Fruit fly (Drosophila melanogaster) whole organism, embryonic: Measurements from ENCODE around the gene intr.

ENCODE experiments used
- Atf-2 ChIP-seq: fragments of 200-800 bp; sonication (Bioruptor generic); optimal IDR thresholded peaks from 2 replicates; lab custom pipeline; 2016; ENCODE audit warnings: missing biosample characterization, missing genetic modification characterization
- Bteb2 ChIP-seq: fragments of 200-800 bp; sonication (Bioruptor generic); optimal IDR thresholded peaks from 2 replicates; lab custom pipeline; 2016; ENCODE audit warnings: missing biosample characterization, missing genetic modification characterization
- C15 ChIP-seq: fragments of 200-800 bp; sonication (Bioruptor generic); IDR thresholded peaks from 3 replicates; pipeline ENCODE4 v1.3.6; 2022; ENCODE audit warnings: missing biosample characterization, missing genetic modification characterization
- CG10462 ChIP-seq: fragments of 200-800 bp; sonication (Bioruptor generic); optimal IDR thresholded peaks from 2 replicates; lab custom pipeline; 2016; ENCODE audit warnings: missing biosample characterization, missing genetic modification characterization
- CG11085 ChIP-seq: fragments of 200-800 bp; sonication (Bioruptor generic); IDR thresholded peaks from 2 replicates; pipeline ENCODE4 v1.3.6; 2022; ENCODE audit warnings: missing biosample characterization, missing genetic modification characterization
- CG11398 ChIP-seq: fragments of 200-800 bp; sonication (Bioruptor generic); optimal IDR thresholded peaks from 2 replicates; lab custom pipeline; 2016; ENCODE audit warnings: missing biosample characterization, missing genetic modification characterization
- CG11456 ChIP-seq: fragments of 200-800 bp; sonication (Bioruptor generic); IDR thresholded peaks from 3 replicates; pipeline ENCODE4 v1.3.6; 2022; ENCODE audit warnings: missing biosample characterization, missing genetic modification characterization
- CG12744 ChIP-seq: fragments of 200-800 bp; sonication (Bioruptor generic); optimal IDR thresholded peaks from 2 replicates; lab custom pipeline; 2016; ENCODE audit warnings: missing biosample characterization, missing genetic modification characterization
- CG13287 ChIP-seq: fragments of 200-800 bp; sonication (Bioruptor generic); IDR thresholded peaks from 2 replicates; pipeline ENCODE4 v1.3.6; 2022; ENCODE audit warnings: missing biosample characterization, missing genetic modification characterization; ENCODE audit not compliant: partially characterized antibody
- CG15011 ChIP-seq: fragments of 200-800 bp; sonication (Bioruptor generic); optimal IDR thresholded peaks from 3 replicates; lab custom pipeline; 2018; ENCODE audit warnings: missing biosample characterization, mild to moderate bottlenecking, missing genetic modification characterization
- CG15601 ChIP-seq: fragments of 200-800 bp; sonication (Bioruptor generic); optimal IDR thresholded peaks from 3 replicates; lab custom pipeline; 2019; ENCODE audit warnings: missing biosample characterization, mild to moderate bottlenecking, missing genetic modification characterization, moderate library complexity
- CG16815 ChIP-seq: fragments of 200-800 bp; sonication (Bioruptor generic); optimal IDR thresholded peaks from 3 replicates; lab custom pipeline; 2017; ENCODE audit warnings: missing biosample characterization, mild to moderate bottlenecking, missing genetic modification characterization
- CG16863 ChIP-seq: fragments of 200-800 bp; sonication (Bioruptor generic); optimal IDR thresholded peaks from 3 replicates; lab custom pipeline; 2016; ENCODE audit warnings: missing biosample characterization, missing genetic modification characterization
- CG17612 ChIP-seq: fragments of 200-800 bp; sonication (Bioruptor generic); IDR thresholded peaks from 2 replicates; pipeline ENCODE4 v1.3.6; 2022; ENCODE audit warnings: missing biosample characterization, missing genetic modification characterization
- CG1832 ChIP-seq: fragments of 200-800 bp; sonication (Bioruptor generic); optimal IDR thresholded peaks from 2 replicates; lab custom pipeline; 2017; ENCODE audit warnings: missing biosample characterization, mild to moderate bottlenecking, missing genetic modification characterization, inconsistent platforms
- CG18476 ChIP-seq: fragments of 200-800 bp; sonication (Bioruptor generic); optimal IDR thresholded peaks from 2 replicates; lab custom pipeline; 2016; ENCODE audit warnings: missing biosample characterization, mild to moderate bottlenecking, missing genetic modification characterization
- CG2889 ChIP-seq: fragments of 200-800 bp; sonication (Bioruptor generic); IDR thresholded peaks from 3 replicates; pipeline ENCODE4 v1.3.6; 2022; ENCODE audit warnings: missing biosample characterization, missing genetic modification characterization
- CG3065 ChIP-seq: fragments of 200-800 bp; sonication (Bioruptor generic); optimal IDR thresholded peaks from 2 replicates; lab custom pipeline; 2016; ENCODE audit warnings: missing biosample characterization, missing genetic modification characterization
- CG31224 ChIP-seq: fragments of 200-800 bp; sonication (Bioruptor generic); IDR thresholded peaks from 2 replicates; pipeline ENCODE4 v1.3.6; 2022; ENCODE audit warnings: missing biosample characterization, missing genetic modification characterization
- CG31388 ChIP-seq: fragments of 200-800 bp; sonication (Bioruptor generic); optimal IDR thresholded peaks from 2 replicates; lab custom pipeline; 2016; ENCODE audit warnings: missing biosample characterization, missing genetic modification characterization
- CG6813 ChIP-seq: fragments of 200-800 bp; sonication (Bioruptor generic); optimal IDR thresholded peaks from 2 replicates; lab custom pipeline; 2017; ENCODE audit warnings: missing biosample characterization, missing genetic modification characterization, mild to moderate bottlenecking, moderate library complexity, missing genetic modification reagents
- CG7786 ChIP-seq: fragments of 200-800 bp; sonication (Bioruptor generic); optimal IDR thresholded peaks from 2 replicates; lab custom pipeline; 2016; ENCODE audit warnings: missing biosample characterization, missing genetic modification characterization
- CG7963 ChIP-seq: fragments of 200-800 bp; sonication (Bioruptor generic); IDR thresholded peaks from 3 replicates; pipeline ENCODE4 v1.3.6; 2022; ENCODE audit warnings: missing biosample characterization, missing genetic modification characterization; ENCODE audit not compliant: partially characterized antibody
- CG8290 ChIP-seq, 3 experiments: fragments of 200-800 bp; sonication (Bioruptor generic); optimal IDR thresholded peaks; 2 replicates each; lab custom pipeline; 2016 to 2019; ENCODE audit warnings: missing biosample characterization in 3 of 3, missing genetic modification characterization in 3 of 3, mild to moderate bottlenecking in 2 of 3, moderate library complexity in 1 of 3
- D19B ChIP-seq: fragments of 200-800 bp; sonication (Bioruptor generic); optimal IDR thresholded peaks from 2 replicates; lab custom pipeline; 2017; ENCODE audit warnings: missing biosample characterization, mild to moderate bottlenecking, missing genetic modification characterization
- Dref ChIP-seq: fragments of 200-800 bp; sonication (Bioruptor generic); IDR thresholded peaks from 2 replicates; pipeline ENCODE4 v1.3.6; 2022; ENCODE audit warnings: missing biosample characterization, missing genetic modification characterization
- GATAe ChIP-seq: fragments of 200-800 bp; sonication (Bioruptor generic); conservative IDR thresholded peaks from 2 replicates; pipeline ENCODE4 v1.3.6; 2022; ENCODE audit warnings: missing biosample characterization, missing genetic modification characterization
- Gsc ChIP-seq: fragments of 200-800 bp; sonication (Bioruptor generic); IDR thresholded peaks from 2 replicates; pipeline ENCODE4 v1.3.6; 2022; ENCODE audit warnings: missing biosample characterization, missing genetic modification characterization
- H2.0 ChIP-seq: fragments of 200-800 bp; sonication (Bioruptor generic); IDR thresholded peaks from 2 replicates; pipeline ENCODE4 v1.3.6; 2022; ENCODE audit warnings: missing biosample characterization, missing genetic modification characterization
- Neu2 ChIP-seq: fragments of 200-800 bp; sonication (Bioruptor generic); optimal IDR thresholded peaks from 3 replicates; lab custom pipeline; 2016; ENCODE audit warnings: missing biosample characterization, missing genetic modification characterization, borderline replicate concordance
- Ravus ChIP-seq: fragments of 200-800 bp; sonication (Bioruptor generic); IDR thresholded peaks from 2 replicates; pipeline ENCODE4 v1.3.6; 2022; ENCODE audit warnings: missing biosample characterization, missing genetic modification characterization
- Six4 ChIP-seq: fragments of 200-800 bp; sonication (Bioruptor generic); optimal IDR thresholded peaks from 2 replicates; lab custom pipeline; 2016; ENCODE audit warnings: missing biosample characterization, missing genetic modification characterization
- Usf ChIP-seq: fragments of 200-800 bp; sonication (Bioruptor generic); optimal IDR thresholded peaks from 2 replicates; lab custom pipeline; 2017; ENCODE audit warnings: missing genotype, missing biosample characterization, missing genetic modification characterization
- ab ChIP-seq: fragments of 200-800 bp; sonication (Bioruptor generic); optimal IDR thresholded peaks from 2 replicates; lab custom pipeline; 2016; ENCODE audit warnings: missing biosample characterization, missing genetic modification characterization
- abd-A ChIP-seq: fragments of 200-800 bp; sonication (Bioruptor generic); optimal IDR thresholded peaks from 3 replicates; lab custom pipeline; 2019; ENCODE audit warnings: missing biosample characterization, mild to moderate bottlenecking, missing genetic modification characterization, moderate library complexity
- ato ChIP-seq: fragments of 200-800 bp; sonication (Bioruptor generic); IDR thresholded peaks from 2 replicates; pipeline ENCODE4 v1.3.6; 2022; ENCODE audit warnings: missing biosample characterization, missing genetic modification characterization; ENCODE audit not compliant: partially characterized antibody
- cato ChIP-seq: fragments of 200-800 bp; sonication (Bioruptor generic); optimal IDR thresholded peaks from 2 replicates; lab custom pipeline; 2016; ENCODE audit warnings: missing biosample characterization, missing genetic modification characterization, borderline replicate concordance
- chif ChIP-seq, 2 experiments: fragments of 200-800 bp; sonication (Bioruptor generic); optimal IDR thresholded peaks; 3 replicates each; lab custom pipeline; 2016; ENCODE audit warnings: missing biosample characterization in 2 of 2, missing genetic modification characterization in 2 of 2
- cwo ChIP-seq: fragments of 200-800 bp; sonication (Bioruptor generic); optimal IDR thresholded peaks from 3 replicates; lab custom pipeline; 2017; ENCODE audit warnings: missing biosample characterization, missing genetic modification characterization, mild to moderate bottlenecking, moderate library complexity, missing genetic modification reagents
- dan ChIP-seq: fragments of 200-800 bp; sonication (Bioruptor generic); IDR thresholded peaks from 2 replicates; pipeline ENCODE4 v1.3.6; 2022; ENCODE audit warnings: missing biosample characterization, missing genetic modification characterization
- fd102C ChIP-seq: fragments of 200-800 bp; sonication (Bioruptor generic); optimal IDR thresholded peaks from 2 replicates; lab custom pipeline; 2018; ENCODE audit warnings: missing biosample characterization, mild to moderate bottlenecking, missing genetic modification characterization, moderate library complexity
- fd96Cb ChIP-seq: fragments of 200-800 bp; sonication (Bioruptor generic); optimal IDR thresholded peaks from 2 replicates; lab custom pipeline; 2018; ENCODE audit warnings: missing biosample characterization, mild to moderate bottlenecking, missing genetic modification characterization, moderate library complexity
- inv ChIP-seq: fragments of 200-800 bp; sonication (Bioruptor generic); IDR thresholded peaks from 2 replicates; pipeline ENCODE4 v1.3.6; 2022; ENCODE audit warnings: missing biosample characterization, missing genetic modification characterization; ENCODE audit not compliant: partially characterized antibody
- phol ChIP-seq: fragments of 200-800 bp; sonication (Bioruptor generic); optimal IDR thresholded peaks from 3 replicates; lab custom pipeline; 2018; ENCODE audit warnings: missing biosample characterization, mild to moderate bottlenecking, missing genetic modification characterization, moderate library complexity
- salm ChIP-seq: fragments of 200-800 bp; sonication (Bioruptor generic); optimal IDR thresholded peaks from 2 replicates; lab custom pipeline; 2018; ENCODE audit warnings: missing biosample characterization, mild to moderate bottlenecking, missing genetic modification characterization
- sob ChIP-seq: fragments of 200-800 bp; sonication (Bioruptor generic); IDR thresholded peaks from 2 replicates; pipeline ENCODE4 v1.3.6; 2022; ENCODE audit warnings: missing biosample characterization, missing genetic modification characterization
- tin ChIP-seq: fragments of 200-800 bp; sonication (Bioruptor generic); optimal IDR thresholded peaks from 3 replicates; lab custom pipeline; 2016; ENCODE audit warnings: missing biosample characterization, missing genetic modification characterization
- twi ChIP-seq: fragments of 200-800 bp; optimal IDR thresholded peaks from 2 replicates; lab custom pipeline; 2019; ENCODE audit warnings: missing biosample characterization, mild to moderate bottlenecking, missing genetic modification characterization, moderate library complexity
- usp ChIP-seq: fragments of >200 bp; optimal IDR thresholded peaks from 2 replicates; lab custom pipeline; 2017; ENCODE audit warnings: missing biosample characterization, missing genetic modification characterization

The intr gene

dm6 chr3R:28811677-28812465, 21.5 kb downstream of the intr start, which contains the start of gene Prp39 (continued):
- no peak for TF ChIP-seq Six4 (GFP tag; lab: Kevin White, UChicago)
- TF ChIP-seq CG15601 (tag; lab: Kevin White, UChicago): no peak
- no peak for TF ChIP-seq CG16815 (GFP tag; lab: Kevin White, UChicago)
- no peak for TF ChIP-seq fd96Cb (tag; lab: Kevin White, UChicago)
- no peak for TF ChIP-seq CG6813 (GFP tag; lab: Kevin White, UChicago)
- TF ChIP-seq D19B (GFP tag; lab: Kevin White, UChicago): no peak
- peak; percentile 51; the same call in 1 of the 2 replicates for TF ChIP-seq ato (GFP tag; lab: Robert Waterston, UW)
- no peak for TF ChIP-seq C15 (GFP tag; lab: Robert Waterston, UW)
- TF ChIP-seq tin: no peak
- TF ChIP-seq CG31388 (GFP tag; lab: Kevin White, UChicago): no peak
- TF ChIP-seq CG16863 (GFP tag; lab: Kevin White, UChicago): no peak
- no peak for TF ChIP-seq CG11085 (GFP tag; lab: Robert Waterston, UW)
- TF ChIP-seq CG15011 (GFP tag; lab: Kevin White, UChicago): no peak
- TF ChIP-seq Ravus (GFP tag; lab: Robert Waterston, UW): no peak
- no peak for TF ChIP-seq GATAe (GFP tag; lab: Robert Waterston, UW)
- no peak for TF ChIP-seq CG1832 (GFP tag; lab: Kevin White, UChicago)
- no peak for TF ChIP-seq CG17612 (GFP tag; lab: Robert Waterston, UW)
- TF ChIP-seq Gsc (GFP tag; lab: Robert Waterston, UW): no peak
- TF ChIP-seq twi (tag; lab: Kevin White, UChicago): no peak
- TF ChIP-seq CG2889 (GFP tag; lab: Robert Waterston, UW): no peak
- TF ChIP-seq sob: peak; percentile 39; the same call in 1 of the 2 replicates
- TF ChIP-seq CG7963: peak; percentile 31; the same call in 1 of the 3 replicates
- no peak for TF ChIP-seq CG7786 (GFP tag; lab: Kevin White, UChicago)
- no peak for TF ChIP-seq Bteb2 (GFP tag; lab: Kevin White, UChicago)
- TF ChIP-seq chif (GFP tag; optimal IDR thresholded peaks at IDR 0.05; lab: Kevin White, UChicago): no peak
- no peak for TF ChIP-seq CG31224
- TF ChIP-seq dan: no peak
- no peak for TF ChIP-seq Neu2 (GFP tag; lab: Kevin White, UChicago)
- no peak for TF ChIP-seq Usf
- TF ChIP-seq CG13287: peak; percentile 86
- TF ChIP-seq abd-A (tag; lab: Kevin White, UChicago): no peak
- no peak for TF ChIP-seq usp (GFP tag; lab: Kevin White, UChicago)
- TF ChIP-seq cwo (GFP tag; lab: Kevin White, UChicago): no peak
- TF ChIP-seq ab (GFP tag; lab: Kevin White, UChicago): no peak
- peak; percentile 41; the same call in 1 of the 2 replicates for TF ChIP-seq H2.0 (GFP tag; lab: Robert Waterston, UW)
- TF ChIP-seq Atf-2 (GFP tag; lab: Kevin White, UChicago): no peak
- 0 out of 3 replicates have a peak, but pooled peaks have one; percentile 47 for TF ChIP-seq CG11456 (GFP tag; lab: Robert Waterston, UW)
- TF ChIP-seq CG8290 (GFP tag; optimal IDR thresholded peaks at IDR 0.05; lab: Kevin White, UChicago): no peak
- TF ChIP-seq CG8290 (tag; optimal IDR thresholded peaks at IDR 0.05; lab: Kevin White, UChicago): no peak
- no peak for TF ChIP-seq CG11398 (GFP tag; lab: Kevin White, UChicago)
- TF ChIP-seq cato (GFP tag; lab: Kevin White, UChicago): no peak
- TF ChIP-seq CG12744 (GFP tag; lab: Kevin White, UChicago): no peak
- no peak for TF ChIP-seq CG18476 (GFP tag; lab: Kevin White, UChicago)
- no peak for TF ChIP-seq fd102C (GFP tag; lab: Kevin White, UChicago)
- no peak for TF ChIP-seq salm (tag; lab: Kevin White, UChicago)
- peak; percentile 61 for TF ChIP-seq inv
- no peak for TF ChIP-seq CG3065 (GFP tag; lab: Kevin White, UChicago)
- peak; percentile 79 for TF ChIP-seq Dref (GFP tag; lab: Robert Waterston, UW)
- peak; percentile 99 for TF ChIP-seq phol (tag; lab: Kevin White, UChicago)
- TF ChIP-seq CG10462 (GFP tag; lab: Kevin White, UChicago): no peak
